Worm (Caenorhabditis elegans): ENCODE results near the gene W02D7.11.

DNA sequence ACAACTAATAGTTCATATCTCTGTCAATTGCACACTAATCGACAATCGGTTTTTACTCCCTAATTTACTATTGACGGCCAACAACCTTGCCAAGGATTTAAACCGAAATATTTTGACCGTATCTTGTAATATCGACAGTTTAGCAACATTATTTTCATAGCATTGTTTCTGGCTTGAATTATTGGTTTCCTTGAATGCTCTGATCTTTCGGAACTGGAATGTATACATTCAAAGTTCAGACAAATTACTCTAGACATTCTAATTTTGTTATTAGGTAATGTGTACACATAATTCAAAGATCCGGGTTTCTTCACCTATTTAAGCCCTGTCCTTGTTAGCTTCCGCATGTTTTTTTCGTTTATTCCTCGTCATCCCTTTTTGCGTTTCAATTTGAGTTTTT, 40.4 kb downstream of the W02D7.11 start, which contains the start of gene C16D9.9:
- TF ChIP-seq ceh-45 (GFP tag; IDR thresholded peaks at IDR 0.05): no peak
- TF ChIP-seq dmd-4 (tag; optimal IDR thresholded peaks at IDR 0.05; ENCODE audit: borderline replicate concordance): no peak
- TF ChIP-seq madf-2 (tag; optimal IDR thresholded peaks at IDR 0.05): no peak
- TF ChIP-seq ama-1 (optimal IDR thresholded peaks at IDR 0.05): no peak
- no peak for TF ChIP-seq gmeb-2 (tag; optimal IDR thresholded peaks at IDR 0.05)
- no peak for TF ChIP-seq hlh-8 (tag; optimal IDR thresholded peaks at IDR 0.05)
- TF ChIP-seq Y22D7AL.16 (tag; optimal IDR thresholded peaks at IDR 0.05): no peak
- TF ChIP-seq hlh-13 (GFP tag; optimal IDR thresholded peaks at IDR 0.05): no peak
